Worm (Caenorhabditis elegans) whole organism, midembryonic: ENCODE measurements around the gene T24H10.5.

Experiments
- cog-1 ChIP-seq: sonication (generic microtip); optimal IDR thresholded peaks from 2 replicates; lab custom pipeline; 2016; ENCODE audit warnings: missing genetic modification characterization, missing compliant biosample characterization
- ref-1 ChIP-seq: fragments of 200-800 bp; sonication (Bioruptor generic); conservative IDR thresholded peaks from 2 replicates; pipeline ENCODE4 v1.3.6; 2022; ENCODE audit warnings: missing genetic modification reagents, missing genetic modification characterization, missing compliant biosample characterization
- tab-1 ChIP-seq: fragments of 200-800 bp; sonication (Bioruptor generic); IDR thresholded peaks from 2 replicates; pipeline ENCODE4 v1.3.6; 2022; ENCODE audit warnings: missing genetic modification characterization, missing compliant biosample characterization
- ztf-29 ChIP-seq: fragments of 200-800 bp; sonication (Bioruptor generic); IDR thresholded peaks from 2 replicates; pipeline ENCODE4 v1.3.6; 2022; ENCODE audit warnings: missing genetic modification reagents, missing genetic modification characterization, missing compliant biosample characterization

DNA sequence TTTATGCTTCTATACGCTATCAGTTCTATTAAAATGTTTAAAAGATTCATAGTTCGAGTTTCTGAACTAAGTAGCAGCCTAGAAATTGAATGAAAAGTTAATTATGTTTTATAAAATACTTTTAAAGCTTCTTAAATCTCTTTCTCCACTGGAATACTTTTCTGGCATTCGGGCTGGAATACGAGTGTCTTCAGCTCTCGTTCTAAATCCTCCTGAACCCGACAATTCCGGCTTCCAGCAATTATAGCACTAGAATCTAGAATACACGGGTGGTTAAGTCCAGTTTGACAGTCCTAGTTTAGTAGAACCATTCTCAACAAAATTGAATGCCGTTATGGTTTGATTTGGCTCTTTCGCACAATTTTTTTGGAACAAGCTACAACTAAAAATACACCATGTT is 31.4 kb downstream of the T24H10.5 start:
- TF ChIP-seq ztf-29 (GFP tag; lab: Robert Waterston, UW): no peak
- no peak for TF ChIP-seq tab-1 (GFP tag; lab: Robert Waterston, UW)
- no peak for TF ChIP-seq cog-1
- TF ChIP-seq ref-1 (GFP tag; lab: Robert Waterston, UW): no peak
